Worm (Caenorhabditis elegans) whole organism, L2 larva: Measurements from ENCODE around the gene F46G10.4.
A peak's percentile ranks its signal among the peaks of the same experiment; 100 is the strongest.

Experiments used
- C34F6.9 ChIP-seq: fragments of 150-350 bp; optimal IDR thresholded peaks from 2 replicates; lab custom pipeline; 2014; ENCODE audit warnings: missing biosample characterization, missing genetic modification characterization
- F13H6.1 ChIP-seq: sonication (generic microtip); optimal IDR thresholded peaks from 2 replicates; lab custom pipeline; 2016; ENCODE audit warnings: missing genetic modification characterization, missing compliant biosample characterization
- R02D3.7 ChIP-seq: fragments of 150-350 bp; optimal IDR thresholded peaks from 2 replicates; lab custom pipeline; 2014; ENCODE audit warnings: missing biosample characterization, missing genetic modification characterization
- Y55F3AM.14 ChIP-seq: fragments of 200-800 bp; sonication (Bioruptor generic); optimal IDR thresholded peaks from 2 replicates; lab custom pipeline; 2018; ENCODE audit warnings: mild to moderate bottlenecking, missing genetic modification characterization, missing compliant biosample characterization
- aly-2 ChIP-seq: fragments of 150-350 bp; optimal IDR thresholded peaks from 2 replicates; lab custom pipeline; 2014; ENCODE audit warnings: missing biosample characterization, missing genetic modification characterization
- ama-1 ChIP-seq: fragments of 150-350 bp; optimal IDR thresholded peaks from 2 replicates; lab custom pipeline; 2018; ENCODE audit warnings: inconsistent platforms
- ceh-16 ChIP-seq: fragments of 150-350 bp; optimal IDR thresholded peaks from 2 replicates; lab custom pipeline; 2014; ENCODE audit warnings: missing biosample characterization, missing genetic modification characterization
- ceh-82 ChIP-seq: fragments of 150-350 bp; optimal IDR thresholded peaks from 2 replicates; lab custom pipeline; 2014; ENCODE audit warnings: missing biosample characterization, missing genetic modification characterization
- crh-2 ChIP-seq: sonication (generic microtip); optimal IDR thresholded peaks from 2 replicates; lab custom pipeline; 2017; ENCODE audit warnings: missing biosample characterization, missing genetic modification characterization
- egl-27 ChIP-seq: sonication (generic microtip); optimal IDR thresholded peaks from 3 replicates; lab custom pipeline; 2017; ENCODE audit warnings: missing biosample characterization, missing genetic modification reagents, missing genetic modification characterization
- elt-1 ChIP-seq: fragments of 150-350 bp; optimal IDR thresholded peaks from 2 replicates; lab custom pipeline; 2014; ENCODE audit warnings: missing biosample characterization, missing genetic modification characterization
- elt-3 ChIP-seq: sonication (generic microtip); optimal IDR thresholded peaks from 2 replicates; lab custom pipeline; 2017; ENCODE audit warnings: missing biosample characterization, missing genetic modification characterization
- fos-1 ChIP-seq: fragments of 150-350 bp; optimal IDR thresholded peaks from 2 replicates; lab custom pipeline; 2014; ENCODE audit warnings: missing biosample characterization, missing genetic modification characterization
- gmeb-1 ChIP-seq: fragments of 150-350 bp; optimal IDR thresholded peaks from 2 replicates; lab custom pipeline; 2014; ENCODE audit warnings: missing biosample characterization, missing genetic modification characterization
- lin-13 ChIP-seq: fragments of 150-350 bp; optimal IDR thresholded peaks from 2 replicates; lab custom pipeline; 2014; ENCODE audit warnings: missing biosample characterization, missing genetic modification reagents, missing genetic modification characterization
- lin-39 ChIP-seq: fragments of 150-350 bp; optimal IDR thresholded peaks from 2 replicates; lab custom pipeline; 2014; ENCODE audit warnings: missing biosample characterization, missing genetic modification reagents, missing genetic modification characterization
- lsy-2 ChIP-seq, 2 experiments: fragments of 150-350 bp in 1 of 2; sonication (generic microtip) in 1 of 2; optimal IDR thresholded peaks; 2 replicates each; lab custom pipeline; 2014 to 2017; ENCODE audit warnings: missing biosample characterization in 2 of 2, missing genetic modification characterization in 2 of 2
- mab-5 ChIP-seq: fragments of 150-350 bp; optimal IDR thresholded peaks from 2 replicates; lab custom pipeline; 2014; ENCODE audit warnings: missing biosample characterization, missing genetic modification characterization
- mbf-1 ChIP-seq: sonication (generic microtip); optimal IDR thresholded peaks from 2 replicates; lab custom pipeline; 2017; ENCODE audit warnings: missing biosample characterization, missing genetic modification characterization
- mdl-1 ChIP-seq, 2 experiments: fragments of 150-350 bp in 1 of 2; sonication (generic microtip) in 1 of 2; optimal IDR thresholded peaks; 2 replicates each; lab custom pipeline; 2017; ENCODE audit warnings: missing biosample characterization in 2 of 2, missing genetic modification characterization in 2 of 2
- nhr-10 ChIP-seq: sonication (generic microtip); optimal IDR thresholded peaks from 2 replicates; lab custom pipeline; 2017; ENCODE audit warnings: missing biosample characterization, missing genetic modification characterization
- nhr-11 ChIP-seq: fragments of 150-350 bp; optimal IDR thresholded peaks from 2 replicates; lab custom pipeline; 2014; ENCODE audit warnings: missing biosample characterization, missing genetic modification characterization
- nhr-12 ChIP-seq: fragments of 150-350 bp; optimal IDR thresholded peaks from 2 replicates; lab custom pipeline; 2014; ENCODE audit warnings: missing biosample characterization, missing genetic modification characterization
- nhr-129 ChIP-seq: fragments of 150-350 bp; optimal IDR thresholded peaks from 2 replicates; lab custom pipeline; 2014; ENCODE audit warnings: missing biosample characterization, missing genetic modification characterization
- nhr-21 ChIP-seq: fragments of 150-350 bp; optimal IDR thresholded peaks from 2 replicates; lab custom pipeline; 2014; ENCODE audit warnings: missing biosample characterization, missing genetic modification characterization
- nhr-23 ChIP-seq: fragments of 150-350 bp; optimal IDR thresholded peaks from 2 replicates; lab custom pipeline; 2014; ENCODE audit warnings: missing biosample characterization, missing genetic modification reagents, missing genetic modification characterization
- nhr-237 ChIP-seq: fragments of 150-350 bp; optimal IDR thresholded peaks from 2 replicates; lab custom pipeline; 2014; ENCODE audit warnings: missing biosample characterization, missing genetic modification characterization
- nhr-25 ChIP-seq: fragments of 150-350 bp; sonication (generic microtip); optimal IDR thresholded peaks from 3 replicates; lab custom pipeline; 2014; ENCODE audit warnings: missing biosample characterization, missing genetic modification characterization
- nhr-6 ChIP-seq: fragments of 150-350 bp; optimal IDR thresholded peaks from 2 replicates; lab custom pipeline; 2014; ENCODE audit warnings: missing biosample characterization, missing genetic modification characterization
- peb-1 ChIP-seq: fragments of 150-350 bp; optimal IDR thresholded peaks from 2 replicates; lab custom pipeline; 2014; ENCODE audit warnings: missing biosample characterization, missing genetic modification characterization
- sem-4 ChIP-seq: fragments of 150-350 bp; optimal IDR thresholded peaks from 2 replicates; lab custom pipeline; 2014; ENCODE audit warnings: missing biosample characterization, missing genetic modification reagents, missing genetic modification characterization
- skn-1 ChIP-seq: sonication (generic microtip); optimal IDR thresholded peaks from 2 replicates; lab custom pipeline; 2017; ENCODE audit warnings: missing biosample characterization, missing genetic modification characterization
- sma-3 ChIP-seq: sonication (generic microtip); optimal IDR thresholded peaks from 2 replicates; lab custom pipeline; 2016; ENCODE audit warnings: missing genetic modification reagents, missing genetic modification characterization, missing compliant biosample characterization
- sma-9 ChIP-seq, 2 experiments: fragments of 150-350 bp in 1 of 2; sonication (generic microtip) in 1 of 2; optimal IDR thresholded peaks; 2 replicates each; lab custom pipeline; 2014 to 2016; ENCODE audit warnings: missing genetic modification characterization in 2 of 2, mild to moderate bottlenecking in 1 of 2, missing biosample characterization in 1 of 2, missing compliant biosample characterization in 1 of 2, missing genetic modification reagents in 1 of 2, moderate library complexity in 1 of 2
- snpc-4 ChIP-seq: fragments of 150-350 bp; optimal IDR thresholded peaks from 2 replicates; lab custom pipeline; 2014; ENCODE audit warnings: missing biosample characterization, missing genetic modification characterization
- unc-62 ChIP-seq: fragments of 150-350 bp; optimal IDR thresholded peaks from 2 replicates; lab custom pipeline; 2014; ENCODE audit warnings: missing biosample characterization, missing genetic modification reagents, missing genetic modification characterization
- zag-1 ChIP-seq: fragments of 150-350 bp; optimal IDR thresholded peaks from 2 replicates; lab custom pipeline; 2014; ENCODE audit warnings: missing biosample characterization, missing genetic modification characterization
- ztf-1 ChIP-seq: fragments of 200-800 bp; sonication (Bioruptor generic); conservative IDR thresholded peaks from 2 replicates; pipeline ENCODE4 v1.3.6; 2022; ENCODE audit warnings: missing genetic modification characterization, missing compliant biosample characterization
- ztf-11 ChIP-seq: sonication (generic microtip); optimal IDR thresholded peaks from 2 replicates; lab custom pipeline; 2017; ENCODE audit warnings: missing biosample characterization, missing genetic modification characterization
- ztf-4 ChIP-seq: fragments of 150-350 bp; optimal IDR thresholded peaks from 2 replicates; lab custom pipeline; 2014; ENCODE audit warnings: missing biosample characterization, missing genetic modification characterization

Gene F46G10.4

DNA sequence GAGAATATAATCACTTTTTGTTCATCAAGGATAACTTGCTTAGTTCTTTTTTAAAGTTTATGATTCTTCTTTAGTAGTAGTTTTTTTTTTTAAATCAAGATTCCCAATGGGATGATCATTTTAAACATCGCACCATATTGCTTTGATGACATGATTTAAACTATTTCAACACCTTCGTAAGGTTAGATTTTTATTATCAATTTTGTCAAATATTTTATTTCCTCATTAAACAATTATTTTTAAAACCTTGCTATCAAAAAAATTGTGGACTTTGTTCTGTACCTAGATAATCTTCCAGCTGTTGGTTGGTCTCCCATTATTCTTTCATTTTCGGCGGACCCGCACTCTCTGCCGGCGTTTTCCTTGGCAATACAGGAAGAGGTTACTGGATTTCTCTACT lies 2.5 kb upstream of the F46G10.4 start, which contains the start of gene sir-2.3:
Gene sir-2.3, plus strand, starts transcription at position 301 of the 400 bp plus-strand sequence.
- no peak for TF ChIP-seq ztf-4 (tag; lab: Kevin White, UChicago)
- no peak for TF ChIP-seq nhr-21 (tag; lab: Kevin White, UChicago)
- no peak for TF ChIP-seq nhr-11 (tag; lab: Kevin White, UChicago)
- TF ChIP-seq nhr-23, result no peak
- no peak for TF ChIP-seq elt-1 (tag; lab: Kevin White, UChicago)
- no peak for TF ChIP-seq R02D3.7 (tag; lab: Kevin White, UChicago)
- no peak for TF ChIP-seq nhr-237
- no peak for TF ChIP-seq gmeb-1 (tag; lab: Kevin White, UChicago)
- no peak for TF ChIP-seq nhr-10 (tag; lab: Kevin White, UChicago)
- no peak for TF ChIP-seq mbf-1 (tag; lab: Kevin White, UChicago)
- no peak for TF ChIP-seq nhr-12 (tag; lab: Kevin White, UChicago)

DNA sequence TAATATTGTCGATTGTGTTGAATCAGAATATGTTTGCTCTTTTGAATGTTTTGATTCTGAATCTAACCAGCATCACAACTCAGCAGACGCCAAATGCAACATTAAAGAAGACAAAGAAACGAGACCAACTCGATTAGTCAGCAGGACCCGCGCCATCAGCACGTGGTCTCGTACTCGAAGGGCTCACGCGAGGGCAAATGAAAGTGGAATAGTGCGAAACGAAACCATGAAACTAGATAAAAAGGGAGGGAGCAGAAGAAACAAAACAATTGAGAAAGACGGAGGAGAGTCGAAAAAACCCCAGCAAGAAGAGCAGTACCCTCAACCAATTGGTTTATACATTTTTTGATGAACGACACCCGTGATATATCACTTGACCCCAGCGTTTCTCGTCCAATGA lies 3.2 kb downstream of the F46G10.4 start:
- TF ChIP-seq sem-4 (tag; lab: Kevin White, UChicago) (peak; percentile 18), C34F6.9 (tag; lab: Kevin White, UChicago) (peak; percentile 15), nhr-129 (peak; percentile 66), mab-5 (tag; lab: Kevin White, UChicago) (peak; percentile 32), mdl-1 (tag; optimal IDR thresholded peaks at IDR 0.05; lab: Kevin White, UChicago) (peak in 1 of 2 experiments; percentile 15), lsy-2 (tag; optimal IDR thresholded peaks at IDR 0.05; lab: Kevin White, UChicago) (no peak)

DNA sequence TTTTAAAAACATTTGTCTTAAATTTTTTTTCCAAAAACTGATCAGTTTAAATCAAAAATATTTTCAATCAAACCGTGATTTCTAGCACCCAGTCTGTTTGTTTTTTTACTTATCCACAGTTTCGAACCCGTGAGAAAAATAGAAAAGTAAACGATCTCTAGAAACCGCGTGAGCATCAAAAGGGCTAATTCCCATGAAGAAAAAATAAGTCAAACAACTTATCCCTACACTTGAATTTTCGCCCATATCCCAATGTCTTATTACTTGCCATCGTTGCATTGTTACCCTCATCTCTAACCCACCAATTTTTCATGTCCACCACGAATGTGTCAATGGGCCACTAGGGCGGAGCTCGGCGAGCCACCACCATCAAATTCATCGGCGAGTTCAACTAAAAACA lies 3.9 kb downstream of the F46G10.4 start, which contains the start of gene ptr-24:
Gene ptr-24, plus strand, starts transcription at position 301 of the 400 bp plus-strand sequence.
- no peak for TF ChIP-seq ztf-1 (GFP tag; lab: Robert Waterston, UW)
- no peak for TF ChIP-seq peb-1 (tag; lab: Kevin White, UChicago)
- TF ChIP-seq ama-1, result no peak
- no peak for TF ChIP-seq nhr-237
- TF ChIP-seq Y55F3AM.14 (GFP tag; lab: Kevin White, UChicago), result no peak
- no peak for TF ChIP-seq nhr-23
- TF ChIP-seq ceh-16 (tag; lab: Kevin White, UChicago), result no peak
- no peak for TF ChIP-seq elt-3 (tag; lab: Kevin White, UChicago)
- TF ChIP-seq elt-1 (tag; lab: Kevin White, UChicago), result no peak
- no peak for TF ChIP-seq F13H6.1 (tag; lab: Kevin White, UChicago)
- no peak for TF ChIP-seq nhr-21 (tag; lab: Kevin White, UChicago)

DNA sequence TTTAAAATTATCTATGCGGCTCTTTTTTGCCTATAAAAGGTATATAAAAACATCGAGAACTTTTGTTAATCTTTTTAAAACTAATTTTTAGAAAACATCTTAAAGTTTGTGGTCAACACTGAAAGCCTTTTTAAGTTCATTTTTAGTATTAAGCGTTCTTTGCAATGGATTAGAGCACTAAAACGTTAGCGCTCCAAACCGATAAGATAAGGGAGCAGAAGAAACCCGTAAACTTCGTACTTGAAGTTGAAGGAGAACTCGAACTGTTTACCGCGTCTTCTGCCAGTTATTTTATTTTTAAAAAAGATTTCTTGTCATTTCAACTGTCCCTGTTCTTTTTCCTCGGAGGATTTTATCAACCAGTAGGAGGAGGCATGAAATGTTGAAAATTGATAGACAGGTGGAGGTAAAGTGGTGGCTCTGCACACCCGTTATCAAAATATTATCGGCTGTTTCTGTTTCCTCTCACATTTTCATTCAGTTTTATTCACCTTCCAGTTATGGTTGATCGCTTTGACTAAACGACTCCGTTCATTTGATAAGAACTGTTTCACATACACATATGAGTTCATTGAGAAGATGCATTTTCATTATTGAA lies 5.3 kb downstream of the F46G10.4 start:
- TF ChIP-seq fos-1 (tag; lab: Kevin White, UChicago), result peak; percentile 28
- no peak for TF ChIP-seq egl-27 (tag; lab: Kevin White, UChicago)

DNA sequence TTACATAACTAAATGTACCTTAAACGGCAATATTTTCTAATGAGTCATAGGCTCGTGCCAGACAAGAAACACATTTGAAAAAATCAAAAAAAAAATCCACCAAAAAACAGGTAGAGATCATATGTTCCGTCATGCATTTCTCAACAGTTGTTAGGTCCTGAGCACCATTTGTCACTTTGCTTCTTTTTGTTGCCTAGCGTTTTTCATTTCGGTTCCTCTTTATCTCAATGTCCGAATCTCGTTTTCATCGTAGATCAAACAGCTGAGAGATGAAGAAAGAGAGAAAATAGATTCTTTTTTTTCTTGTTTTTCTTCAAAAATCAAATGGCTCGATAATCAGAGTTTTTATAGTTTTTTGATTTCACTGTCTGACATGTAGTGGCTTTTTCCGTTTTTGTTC lies 7.1 kb downstream of the F46G10.4 start:
- no peak for TF ChIP-seq aly-2 (tag; lab: Kevin White, UChicago)
- TF ChIP-seq nhr-237, result no peak
- peak; percentile 77 for TF ChIP-seq sma-9 (GFP tag; optimal IDR thresholded peaks at IDR 0.05; lab: Kevin White, UChicago)
- no peak for TF ChIP-seq sma-9 (tag; optimal IDR thresholded peaks at IDR 0.05; lab: Kevin White, UChicago)
- no peak for TF ChIP-seq nhr-12 (tag; lab: Kevin White, UChicago)
- TF ChIP-seq mbf-1 (tag; lab: Kevin White, UChicago), result no peak
- no peak for TF ChIP-seq ama-1
- TF ChIP-seq sma-3 (GFP tag; lab: Kevin White, UChicago), result no peak
- no peak for TF ChIP-seq egl-27 (tag; lab: Kevin White, UChicago)
- no peak for TF ChIP-seq ztf-4 (tag; lab: Kevin White, UChicago)
- TF ChIP-seq nhr-21 (tag; lab: Kevin White, UChicago), result no peak
- no peak for TF ChIP-seq ztf-1 (GFP tag; lab: Robert Waterston, UW)
- TF ChIP-seq C34F6.9 (tag; lab: Kevin White, UChicago), result peak; percentile 35
- no peak for TF ChIP-seq R02D3.7 (tag; lab: Kevin White, UChicago)
- peak; percentile 73 for TF ChIP-seq F13H6.1 (tag; lab: Kevin White, UChicago)
- no peak for TF ChIP-seq ztf-11 (tag; lab: Kevin White, UChicago)
- TF ChIP-seq sem-4 (tag; lab: Kevin White, UChicago), result peak; percentile 29
- TF ChIP-seq gmeb-1 (tag; lab: Kevin White, UChicago), result no peak
- no peak for TF ChIP-seq zag-1 (tag; lab: Kevin White, UChicago)
- TF ChIP-seq nhr-25 (tag; lab: Kevin White, UChicago), result no peak
- TF ChIP-seq mab-5 (tag; lab: Kevin White, UChicago), result no peak
- TF ChIP-seq elt-1 (tag; lab: Kevin White, UChicago), result no peak
- TF ChIP-seq nhr-129, result peak; percentile 69
- no peak for TF ChIP-seq unc-62 (GFP tag; lab: Kevin White, UChicago)
- no peak for TF ChIP-seq peb-1 (tag; lab: Kevin White, UChicago)
- TF ChIP-seq snpc-4, result no peak
- TF ChIP-seq crh-2, result no peak
- peak in 1 of 2 experiments; percentile 45 for TF ChIP-seq lsy-2 (tag; optimal IDR thresholded peaks at IDR 0.05; lab: Kevin White, UChicago)
- no peak for TF ChIP-seq fos-1 (tag; lab: Kevin White, UChicago)
- TF ChIP-seq lin-39 (tag; lab: Kevin White, UChicago), result no peak
- TF ChIP-seq ceh-82, result no peak
- TF ChIP-seq skn-1 (tag; lab: Kevin White, UChicago), result no peak
- no peak for TF ChIP-seq ceh-16 (tag; lab: Kevin White, UChicago)
- no peak for TF ChIP-seq lin-13 (GFP tag; lab: Kevin White, UChicago)
- no peak for TF ChIP-seq Y55F3AM.14 (GFP tag; lab: Kevin White, UChicago)
- no peak for TF ChIP-seq nhr-6 (tag; lab: Kevin White, UChicago)
